Fruit fly (Drosophila melanogaster) whole organism: Measurements from ENCODE around the gene Cbs.

Experiments
- CG8478 ChIP-seq: fragments of >200 bp; optimal IDR thresholded peaks from 2 replicates; lab custom pipeline; 2018; ENCODE audit warnings: inconsistent platforms
- Dll ChIP-seq: fragments of >200 bp; optimal IDR thresholded peaks from 2 replicates; lab custom pipeline; 2017
- psq ChIP-seq: fragments of >200 bp; optimal IDR thresholded peaks from 2 replicates; lab custom pipeline; 2017
- usp ChIP-seq: fragments of >200 bp; optimal IDR thresholded peaks from 2 replicates; lab custom pipeline; 2017; ENCODE audit warnings: missing biosample characterization, missing genetic modification characterization, mixed read lengths

DNA sequence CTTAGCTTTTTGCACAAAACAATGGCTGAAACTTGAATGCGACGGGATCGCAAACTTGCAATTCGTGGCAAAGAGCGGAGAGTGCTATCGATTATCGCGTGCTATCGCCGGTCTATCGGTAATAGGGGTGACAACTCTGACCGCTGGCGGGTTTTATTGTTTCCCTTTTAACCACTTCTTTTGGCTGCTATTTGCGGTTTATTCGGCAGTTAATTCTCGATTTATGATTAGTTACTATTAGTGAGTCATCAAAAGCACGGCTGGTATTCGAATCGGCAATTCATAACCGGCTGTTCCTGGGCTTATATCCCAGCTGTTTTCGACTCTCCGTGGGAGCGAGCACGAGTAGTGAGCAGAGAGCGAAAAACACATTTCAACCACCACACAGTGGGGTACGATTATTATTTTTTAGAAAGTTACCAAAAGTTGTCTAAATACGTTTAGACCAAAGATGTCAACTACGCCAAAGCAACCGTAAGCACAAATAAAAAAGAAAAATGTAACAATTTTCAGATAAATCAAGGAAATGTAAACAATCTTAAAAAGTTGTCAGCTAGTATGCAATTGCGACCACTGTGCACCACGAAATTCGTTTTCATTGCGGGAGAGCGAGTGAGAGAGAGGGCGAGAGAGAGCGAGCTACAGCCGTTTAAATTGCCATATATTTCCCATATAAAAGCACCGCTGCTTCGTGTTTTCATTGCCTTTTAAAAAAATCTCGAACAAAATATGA is 9.1 kb downstream of the Cbs start, which contains the start of the genes Stt3A and bves:
- TF ChIP-seq Dll (lab: Kevin White, UChicago) (no peak), psq (lab: Kevin White, UChicago) (no peak), CG8478 (lab: Kevin White, UChicago) (no peak), usp (GFP tag; lab: Kevin White, UChicago) (no peak)
